Fruit fly (Drosophila melanogaster): Measurements from ENCODE around the gene CycJ.

The CycJ gene

DNA sequence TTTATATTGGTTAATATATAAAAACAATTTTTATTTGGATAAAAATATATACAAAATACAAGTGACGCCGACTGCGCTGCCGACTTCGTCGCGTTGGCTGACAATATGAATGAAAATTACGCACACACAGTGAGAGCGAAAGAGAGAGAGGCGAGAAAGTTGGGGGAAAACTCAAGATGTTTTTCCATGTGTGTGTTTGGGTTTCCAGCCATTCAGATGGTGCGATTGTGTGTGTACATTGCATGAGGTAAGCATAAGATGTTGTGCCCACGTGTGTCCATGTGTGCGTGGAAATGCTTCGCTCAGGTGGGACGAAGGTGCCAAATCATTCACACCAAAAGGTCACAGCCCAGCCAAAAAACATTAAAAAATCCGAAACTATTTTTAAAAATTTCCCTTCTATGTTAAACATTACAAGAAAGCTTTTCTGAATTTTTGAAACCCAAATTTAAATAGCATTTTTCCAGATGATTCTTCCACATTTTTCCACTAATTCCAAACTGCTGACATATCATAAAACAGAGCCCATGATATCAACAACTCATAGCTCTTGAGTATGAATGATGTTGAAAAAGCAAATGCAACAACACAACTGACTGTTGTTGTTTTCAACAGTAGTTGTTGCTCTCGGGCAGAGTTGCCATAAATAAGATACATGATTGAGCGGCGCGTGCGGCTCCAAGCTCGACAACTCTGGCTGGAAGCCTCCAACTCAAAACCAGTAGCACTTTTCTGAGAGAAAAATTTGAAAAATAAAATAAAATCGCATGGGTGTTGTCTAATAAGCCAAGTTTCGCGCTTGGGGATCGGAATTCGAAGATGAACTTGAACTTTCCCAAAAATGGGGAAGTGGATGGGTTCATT is 46.6 kb upstream of the CycJ start (continued):
- TF ChIP-seq CG7556 (GFP tag; optimal IDR thresholded peaks at IDR 0.05) (no peak), CG14710 (tag; optimal IDR thresholded peaks at IDR 0.05) (no peak), chif (GFP tag; optimal IDR thresholded peaks at IDR 0.05) (no peak), otp (GFP tag; IDR thresholded peaks at IDR 0.05) (no peak), corto (GFP tag; optimal IDR thresholded peaks at IDR 0.05) (no peak), wor (GFP tag; IDR thresholded peaks at IDR 0.05) (no peak), E2f1 (GFP tag; IDR thresholded peaks at IDR 0.05) (no peak), CG18011 (GFP tag; optimal IDR thresholded peaks at IDR 0.05) (no peak), bsh (GFP tag; optimal IDR thresholded peaks at IDR 0.05) (peak in 1 of 2 experiments; percentile 3), aop (GFP tag; IDR thresholded peaks at IDR 0.05) (peak; percentile 67), CG11085 (GFP tag; IDR thresholded peaks at IDR 0.05) (no peak), Deaf1 (tag; optimal IDR thresholded peaks at IDR 0.05) (no peak), Mrtf (GFP tag; IDR thresholded peaks at IDR 0.05) (no peak), CG3163 (GFP tag; optimal IDR thresholded peaks at IDR 0.05) (no peak), crol (GFP tag; IDR thresholded peaks at IDR 0.05) (no peak), CG17328 (GFP tag; IDR thresholded peaks at IDR 0.05) (no peak), D19A (tag; optimal IDR thresholded peaks at IDR 0.05) (no peak), ken (GFP tag; IDR thresholded peaks at IDR 0.05) (0 out of 3 replicates have a peak, but pooled peaks have one; percentile 22), bowl (GFP tag; IDR thresholded peaks at IDR 0.05) (no peak), CG9797 (GFP tag; optimal IDR thresholded peaks at IDR 0.05) (no peak), sens (GFP tag) (peak; percentile 76), nmo (GFP tag; optimal IDR thresholded peaks at IDR 0.05) (peak; percentile 28), mld (GFP tag; IDR thresholded peaks at IDR 0.05; ENCODE audit: partially characterized antibody) (no peak), Oaz (GFP tag; IDR thresholded peaks at IDR 0.05) (no peak), gcm (GFP tag; optimal IDR thresholded peaks at IDR 0.05) (no peak), pros (GFP tag; optimal IDR thresholded peaks at IDR 0.05) (peak; percentile 87), CG2712 (tag; optimal IDR thresholded peaks at IDR 0.05) (peak; percentile 27), CG6683 (GFP tag; optimal IDR thresholded peaks at IDR 0.05) (no peak), Xbp1 (GFP tag; optimal IDR thresholded peaks at IDR 0.05) (peak; percentile 10), CG10431 (GFP tag; optimal IDR thresholded peaks at IDR 0.05) (peak; percentile 5), lab (GFP tag; optimal IDR thresholded peaks at IDR 0.05) (no peak), CG17612 (GFP tag; IDR thresholded peaks at IDR 0.05) (no peak), Nf-YA (GFP tag; IDR thresholded peaks at IDR 0.05) (no peak), CG6654 (GFP tag; optimal IDR thresholded peaks at IDR 0.05) (no peak), h (optimal IDR thresholded peaks at IDR 0.05) (no peak), Poxn (GFP tag; IDR thresholded peaks at IDR 0.05) (no peak), trem (tag; optimal IDR thresholded peaks at IDR 0.05) (no peak), CG2875 (GFP tag; optimal IDR thresholded peaks at IDR 0.05) (no peak), CG14965 (GFP tag; optimal IDR thresholded peaks at IDR 0.05; ENCODE audit: borderline replicate concordance) (no peak), CG13287 (GFP tag; IDR thresholded peaks at IDR 0.05; ENCODE audit: partially characterized antibody) (no peak), CTCF (GFP tag; optimal IDR thresholded peaks at IDR 0.05) (no peak), CG8290 (GFP tag; optimal IDR thresholded peaks at IDR 0.05) (no peak), CG8290 (tag; optimal IDR thresholded peaks at IDR 0.05) (no peak), Trl (optimal IDR thresholded peaks at IDR 0.05) (peak in 1 of 2 experiments; percentile 51), Trl (GFP tag; optimal IDR thresholded peaks at IDR 0.05) (no peak), CG2889 (GFP tag; IDR thresholded peaks at IDR 0.05) (no peak), CG2120 (GFP tag; optimal IDR thresholded peaks at IDR 0.05) (peak; percentile 2), repo (GFP tag; optimal IDR thresholded peaks at IDR 0.05) (no peak), Dbx (GFP tag; IDR thresholded peaks at IDR 0.05) (no peak), Doc2 (GFP tag; IDR thresholded peaks at IDR 0.05) (no peak), ato (GFP tag; IDR thresholded peaks at IDR 0.05; ENCODE audit: partially characterized antibody) (no peak), jumu (GFP tag; optimal IDR thresholded peaks at IDR 0.05) (no peak)
